Fruit fly (Drosophila melanogaster) whole organism, embryonic: ENCODE measurements around the gene lqfR.

Source experiments
- BEAF-32 ChIP-seq: fragments of 200-800 bp; sonication (Bioruptor generic); optimal IDR thresholded peaks from 3 replicates; lab custom pipeline; 2017; ENCODE audit warnings: missing biosample characterization, missing genetic modification characterization, mild to moderate bottlenecking, moderate library complexity, missing genetic modification reagents
- CG11093 ChIP-seq: fragments of 200-800 bp; sonication (Bioruptor generic); IDR thresholded peaks from 3 replicates; pipeline ENCODE4 v1.3.6; 2022; ENCODE audit warnings: missing biosample characterization, missing genetic modification characterization
- CG11456 ChIP-seq: fragments of 200-800 bp; sonication (Bioruptor generic); IDR thresholded peaks from 3 replicates; pipeline ENCODE4 v1.3.6; 2022; ENCODE audit warnings: missing biosample characterization, missing genetic modification characterization
- CG13287 ChIP-seq: fragments of 200-800 bp; sonication (Bioruptor generic); IDR thresholded peaks from 2 replicates; pipeline ENCODE4 v1.3.6; 2022; ENCODE audit warnings: missing biosample characterization, missing genetic modification characterization; ENCODE audit not compliant: partially characterized antibody
- CG14014 ChIP-seq: fragments of 200-800 bp; sonication (Bioruptor generic); IDR thresholded peaks from 2 replicates; pipeline ENCODE4 v1.3.6; 2022; ENCODE audit warnings: missing biosample characterization, missing genetic modification characterization
- CG14050 ChIP-seq: fragments of 200-800 bp; sonication (Bioruptor generic); IDR thresholded peaks from 3 replicates; pipeline ENCODE4 v1.3.6; 2022; ENCODE audit warnings: missing biosample characterization, missing genetic modification characterization
- CG15601 ChIP-seq: fragments of 200-800 bp; sonication (Bioruptor generic); optimal IDR thresholded peaks from 3 replicates; lab custom pipeline; 2019; ENCODE audit warnings: missing biosample characterization, mild to moderate bottlenecking, missing genetic modification characterization, moderate library complexity
- CG15696 ChIP-seq: fragments of 200-800 bp; sonication (Bioruptor generic); optimal IDR thresholded peaks from 2 replicates; lab custom pipeline; 2019; ENCODE audit warnings: missing biosample characterization, mild to moderate bottlenecking, missing genetic modification characterization, moderate library complexity
- CG18011 ChIP-seq: fragments of 200-800 bp; sonication (Bioruptor generic); optimal IDR thresholded peaks from 2 replicates; lab custom pipeline; 2017; ENCODE audit warnings: missing biosample characterization, missing genetic modification characterization, mild to moderate bottlenecking, moderate library complexity, missing genotype
- CG3281 ChIP-seq: fragments of 200-800 bp; sonication (Bioruptor generic); optimal IDR thresholded peaks from 3 replicates; lab custom pipeline; 2017; ENCODE audit warnings: missing biosample characterization, mild to moderate bottlenecking, missing genetic modification characterization
- CG4617 ChIP-seq: fragments of 200-800 bp; sonication (Bioruptor generic); optimal IDR thresholded peaks from 3 replicates; lab custom pipeline; 2016; ENCODE audit warnings: missing biosample characterization, missing genetic modification characterization, borderline replicate concordance
- CG4820 ChIP-seq: fragments of 200-800 bp; sonication (Bioruptor generic); optimal IDR thresholded peaks from 3 replicates; lab custom pipeline; 2016; ENCODE audit warnings: missing biosample characterization, missing genetic modification characterization
- CG5245 ChIP-seq: fragments of 200-800 bp; sonication (Bioruptor generic); optimal IDR thresholded peaks from 3 replicates; lab custom pipeline; 2016; ENCODE audit warnings: missing biosample characterization, missing genetic modification characterization
- CG7271 ChIP-seq: fragments of 200-800 bp; sonication (Bioruptor generic); optimal IDR thresholded peaks from 2 replicates; lab custom pipeline; 2018; ENCODE audit warnings: missing biosample characterization, mild to moderate bottlenecking, missing genetic modification characterization, moderate library complexity
- CG7372 ChIP-seq: fragments of 200-800 bp; sonication (Bioruptor generic); IDR thresholded peaks from 2 replicates; pipeline ENCODE4 v1.3.6; 2022; ENCODE audit warnings: missing biosample characterization, missing genetic modification characterization
- Dfd ChIP-seq, 2 experiments: fragments of >200 bp; optimal IDR thresholded peaks; 2 replicates each; lab custom pipeline; 2017; ENCODE audit warnings: missing biosample characterization in 2 of 2, missing genetic modification characterization in 2 of 2
- Dll ChIP-seq: fragments of 200-800 bp; sonication (Bioruptor generic); IDR thresholded peaks from 4 replicates; pipeline ENCODE4 v1.3.6; 2022; ENCODE audit warnings: missing biosample characterization, missing genetic modification characterization; ENCODE audit not compliant: partially characterized antibody
- Dp ChIP-seq: fragments of 200-800 bp; sonication (Bioruptor generic); optimal IDR thresholded peaks from 2 replicates; lab custom pipeline; 2018; ENCODE audit warnings: missing biosample characterization, mild to moderate bottlenecking, missing genetic modification characterization, moderate library complexity
- E2f2 ChIP-seq: fragments of 200-800 bp; sonication (Bioruptor generic); IDR thresholded peaks from 2 replicates; pipeline ENCODE4 v1.3.6; 2022; ENCODE audit warnings: missing biosample characterization, missing genetic modification characterization
- Ets97D ChIP-seq: fragments of 200-800 bp; sonication (Bioruptor generic); optimal IDR thresholded peaks from 3 replicates; lab custom pipeline; 2016; ENCODE audit warnings: missing biosample characterization, missing genetic modification characterization
- Lpt ChIP-seq: fragments of >200 bp; optimal IDR thresholded peaks from 2 replicates; lab custom pipeline; 2018; ENCODE audit warnings: missing biosample characterization, missing genetic modification characterization
- MBD-R2 ChIP-seq: fragments of 200-800 bp; sonication (Bioruptor generic); IDR thresholded peaks from 2 replicates; pipeline ENCODE4 v1.3.6; 2022; ENCODE audit warnings: missing biosample characterization, missing genetic modification characterization
- MESR4 ChIP-seq: fragments of 200-800 bp; sonication (Bioruptor generic); optimal IDR thresholded peaks from 2 replicates; lab custom pipeline; 2018; ENCODE audit warnings: missing biosample characterization, mild to moderate bottlenecking, missing genetic modification characterization, moderate library complexity
- Optix ChIP-seq: fragments of 200-800 bp; sonication (Bioruptor generic); IDR thresholded peaks from 3 replicates; pipeline ENCODE4 v1.3.6; 2022; ENCODE audit warnings: missing biosample characterization, missing genetic modification characterization
- Scr ChIP-seq: fragments of 200-800 bp; sonication (Bioruptor generic); IDR thresholded peaks from 2 replicates; pipeline ENCODE4 v1.3.6; 2022; ENCODE audit warnings: missing biosample characterization, missing genetic modification characterization; ENCODE audit not compliant: partially characterized antibody
- Xbp1 ChIP-seq: fragments of 200-800 bp; sonication (Bioruptor generic); optimal IDR thresholded peaks from 3 replicates; lab custom pipeline; 2016; ENCODE audit warnings: missing biosample characterization, mild to moderate bottlenecking, missing genetic modification characterization
- YL-1 ChIP-seq: fragments of 200-800 bp; sonication (Bioruptor generic); optimal IDR thresholded peaks from 3 replicates; lab custom pipeline; 2017; ENCODE audit warnings: missing biosample characterization, mild to moderate bottlenecking, missing genetic modification characterization
- al ChIP-seq: fragments of 200-800 bp; sonication (Bioruptor generic); IDR thresholded peaks from 2 replicates; pipeline ENCODE4 v1.3.6; 2022; ENCODE audit warnings: missing biosample characterization, missing genetic modification characterization
- amos ChIP-seq: fragments of 200-800 bp; sonication (Bioruptor generic); IDR thresholded peaks from 2 replicates; pipeline ENCODE4 v1.3.6; 2022; ENCODE audit warnings: missing biosample characterization, missing genetic modification characterization; ENCODE audit not compliant: partially characterized antibody
- ara ChIP-seq: fragments of 200-800 bp; sonication (Bioruptor generic); IDR thresholded peaks from 2 replicates; pipeline ENCODE4 v1.3.6; 2022; ENCODE audit warnings: missing biosample characterization, missing genetic modification characterization
- bab2 ChIP-seq: fragments of 200-800 bp; sonication (Bioruptor generic); optimal IDR thresholded peaks from 2 replicates; lab custom pipeline; 2016; ENCODE audit warnings: missing biosample characterization, missing genetic modification characterization
- crp ChIP-seq, 2 experiments: fragments of 200-800 bp; sonication (Bioruptor generic); optimal IDR thresholded peaks; 2 replicates in 1 of 2; 3 replicates in 1 of 2; lab custom pipeline; 2017; ENCODE audit warnings: missing biosample characterization in 2 of 2, missing genetic modification characterization in 2 of 2, mild to moderate bottlenecking in 1 of 2, moderate library complexity in 1 of 2
- en ChIP-seq: fragments of 200-800 bp; sonication (Bioruptor generic); optimal IDR thresholded peaks from 2 replicates; lab custom pipeline; 2016; ENCODE audit warnings: missing biosample characterization, missing genetic modification characterization
- esg ChIP-seq: fragments of 200-800 bp; sonication (Bioruptor generic); conservative IDR thresholded peaks from 2 replicates; pipeline ENCODE4 v1.3.6; 2022; ENCODE audit warnings: missing biosample characterization, missing genetic modification characterization
- hkb ChIP-seq, 2 experiments: fragments of 200-800 bp in 1 of 2; fragments of >200 bp in 1 of 2; sonication (Bioruptor generic) in 1 of 2; IDR thresholded peaks in 1 of 2; optimal IDR thresholded peaks in 1 of 2; 2 replicates each; pipeline versions ENCODE4 v1.3.6 to Lab custom; 2017 to 2022; ENCODE audit warnings: missing biosample characterization in 1 of 2, missing genetic modification characterization in 1 of 2
- lbe ChIP-seq: fragments of 200-800 bp; sonication (Bioruptor generic); optimal IDR thresholded peaks from 2 replicates; lab custom pipeline; 2016; ENCODE audit warnings: missing biosample characterization, mild to moderate bottlenecking, missing genetic modification characterization
- lov ChIP-seq, 2 experiments: fragments of 200-800 bp in 1 of 2; fragments of >200 bp in 1 of 2; sonication (Bioruptor generic) in 1 of 2; IDR thresholded peaks in 1 of 2; optimal IDR thresholded peaks in 1 of 2; 2 replicates in 1 of 2; 3 replicates in 1 of 2; pipeline versions ENCODE4 v1.3.6 to Lab custom; 2017 to 2022; ENCODE audit warnings: missing biosample characterization in 1 of 2, missing genetic modification characterization in 1 of 2
- nerfin-1 ChIP-seq: fragments of 200-800 bp; sonication (Bioruptor generic); optimal IDR thresholded peaks from 3 replicates; lab custom pipeline; 2019; ENCODE audit warnings: missing biosample characterization, mild to moderate bottlenecking, missing genetic modification characterization, moderate library complexity
- nom ChIP-seq: fragments of 200-800 bp; sonication (Bioruptor generic); optimal IDR thresholded peaks from 2 replicates; lab custom pipeline; 2017; ENCODE audit warnings: missing biosample characterization, missing genetic modification characterization, mild to moderate bottlenecking, moderate library complexity, missing genetic modification reagents
- pho ChIP-seq: fragments of 200-800 bp; sonication (Bioruptor generic); optimal IDR thresholded peaks from 2 replicates; lab custom pipeline; 2016; ENCODE audit warnings: missing biosample characterization, missing genetic modification characterization
- pzg ChIP-seq: fragments of 200-800 bp; sonication (Bioruptor generic); optimal IDR thresholded peaks from 3 replicates; lab custom pipeline; 2018; ENCODE audit warnings: missing biosample characterization, mild to moderate bottlenecking, missing genetic modification characterization, moderate library complexity
- sd ChIP-seq: fragments of 200-800 bp; sonication (Bioruptor generic); optimal IDR thresholded peaks from 3 replicates; lab custom pipeline; 2018; ENCODE audit warnings: missing biosample characterization, mild to moderate bottlenecking, missing genetic modification characterization, moderate library complexity
- ssp ChIP-seq: fragments of 200-800 bp; sonication (Bioruptor generic); IDR thresholded peaks from 2 replicates; pipeline ENCODE4 v1.3.6; 2022; ENCODE audit warnings: missing biosample characterization, missing genetic modification characterization
- stwl ChIP-seq: fragments of 200-800 bp; sonication (Bioruptor generic); optimal IDR thresholded peaks from 3 replicates; lab custom pipeline; 2018; ENCODE audit warnings: missing biosample characterization, mild to moderate bottlenecking, missing genetic modification characterization, moderate library complexity
- unc-4 ChIP-seq: fragments of 200-800 bp; sonication (Bioruptor generic); IDR thresholded peaks from 2 replicates; pipeline ENCODE4 v1.3.6; 2022; ENCODE audit warnings: missing biosample characterization, missing genetic modification characterization; ENCODE audit not compliant: partially characterized antibody

Gene lqfR

dm6 chr3R:22365660-22366195 lies 45.4 kb upstream of the lqfR start, which contains the start of gene CG5382:
Gene CG5382 (minus strand): TSS chr3R:22365983.
- TF ChIP-seq unc-4 (0 out of 2 replicates have a peak, but pooled peaks have one; percentile 27), Dll (0 out of 4 replicates have a peak, but pooled peaks have one; percentile 26), nom (GFP tag; lab: Kevin White, UChicago) (no peak), CG14050 (GFP tag; lab: Robert Waterston, UW) (no peak), Scr (GFP tag; lab: Robert Waterston, UW) (peak; percentile 22; the same call in 1 of the 2 replicates), CG11093 (no peak), CG11456 (no peak), esg (GFP tag; lab: Robert Waterston, UW) (no peak), al (GFP tag; lab: Robert Waterston, UW) (no peak), Xbp1 (GFP tag; lab: Kevin White, UChicago) (peak; percentile 57), sd (tag; lab: Kevin White, UChicago) (peak; percentile 30), Ets97D (GFP tag; lab: Kevin White, UChicago) (no peak), stwl (tag; lab: Kevin White, UChicago) (peak; percentile 11), E2f2 (GFP tag; lab: Robert Waterston, UW) (peak; percentile 69), BEAF-32 (GFP tag; lab: Kevin White, UChicago) (peak; percentile 42), ssp (GFP tag; lab: Robert Waterston, UW) (no peak), pzg (GFP tag; lab: Kevin White, UChicago) (peak; percentile 46), CG18011 (GFP tag; lab: Kevin White, UChicago) (no peak), CG5245 (GFP tag; lab: Kevin White, UChicago) (no peak), CG4820 (GFP tag; lab: Kevin White, UChicago) (no peak), amos (GFP tag; lab: Robert Waterston, UW) (peak; percentile 34; the same call in 1 of the 2 replicates), bab2 (no peak), en (GFP tag; lab: Kevin White, UChicago) (no peak), Dp (GFP tag; lab: Kevin White, UChicago) (peak; percentile 50), YL-1 (GFP tag; lab: Kevin White, UChicago) (peak; percentile 53), lbe (GFP tag; lab: Kevin White, UChicago) (peak; percentile 18), MBD-R2 (GFP tag; lab: Robert Waterston, UW) (peak; percentile 67), Dfd (GFP tag; optimal IDR thresholded peaks at IDR 0.05; lab: Kevin White, UChicago) (no peak), CG4617 (GFP tag; lab: Kevin White, UChicago) (peak; percentile 74), CG13287 (GFP tag; lab: Robert Waterston, UW) (peak; percentile 38; the same call in 1 of the 2 replicates), CG7271 (tag; lab: Kevin White, UChicago) (no peak), CG14014 (GFP tag; lab: Robert Waterston, UW) (no peak), CG7372 (GFP tag; lab: Robert Waterston, UW) (no peak), hkb (optimal IDR thresholded peaks at IDR 0.05; lab: Kevin White, UChicago) (no peak), hkb (GFP tag; IDR thresholded peaks at IDR 0.05; lab: Robert Waterston, UW) (no peak), pho (GFP tag; lab: Kevin White, UChicago) (no peak), crp (GFP tag; optimal IDR thresholded peaks at IDR 0.05; lab: Kevin White, UChicago) (peak in 1 of 2 experiments; percentile 83), CG3281 (GFP tag; lab: Kevin White, UChicago) (no peak), ara (GFP tag; lab: Robert Waterston, UW) (no peak), nerfin-1 (peak; percentile 36), CG15601 (tag; lab: Kevin White, UChicago) (no peak), Lpt (GFP tag; lab: Kevin White, UChicago) (no peak), Optix (no peak), MESR4 (GFP tag; lab: Kevin White, UChicago) (peak; percentile 71), lov (optimal IDR thresholded peaks at IDR 0.05; lab: Kevin White, UChicago) (no peak), lov (GFP tag; IDR thresholded peaks at IDR 0.05; lab: Robert Waterston, UW) (no peak), CG15696 (no peak)
